Worm (Caenorhabditis elegans): Measurements from ENCODE around the gene Y7A5A.13.
A peak's percentile ranks its signal among the peaks of the same experiment; 100 is the strongest.

The Y7A5A.13 gene

ce11 chrX:15773262-15773908, at the start of gene Y7A5A.13 (continued):
- TF ChIP-seq mxl-2 (GFP tag; conservative IDR thresholded peaks at IDR 0.05) (no peak), daf-8 (GFP tag; IDR thresholded peaks at IDR 0.05) (no peak), madf-5 (GFP tag; IDR thresholded peaks at IDR 0.05) (no peak), ces-1 (GFP tag; optimal IDR thresholded peaks at IDR 0.05) (no peak), dve-1 (tag; optimal IDR thresholded peaks at IDR 0.05; ENCODE audit: insufficient read depth) (peak; percentile 61), zip-11 (GFP tag; IDR thresholded peaks at IDR 0.05) (0 out of 2 replicates have a peak, but pooled peaks have one; percentile 36), nhr-25 (tag; optimal IDR thresholded peaks at IDR 0.05; ENCODE audit: borderline replicate concordance, insufficient read depth) (peak; percentile 4), dmd-6 (GFP tag; IDR thresholded peaks at IDR 0.05) (peak; percentile 20), nhr-111 (GFP tag; optimal IDR thresholded peaks at IDR 0.05) (peak; percentile 4), daf-19 (GFP tag; conservative IDR thresholded peaks at IDR 0.05) (no peak)

ce11 chrX:15724994-15725393, 48.7 kb upstream of the Y7A5A.13 start:
- TF ChIP-seq lin-39 (tag; optimal IDR thresholded peaks at IDR 0.05) (no peak), pha-4 (GFP tag; IDR thresholded peaks at IDR 0.05) (no peak), pha-4 (tag; optimal IDR thresholded peaks at IDR 0.05) (no peak), zip-2 (tag; optimal IDR thresholded peaks at IDR 0.05) (no peak), F44E2.7 (GFP tag; IDR thresholded peaks at IDR 0.05) (no peak), zfp-2 (tag; optimal IDR thresholded peaks at IDR 0.05) (no peak), mes-2 (tag; optimal IDR thresholded peaks at IDR 0.05; ENCODE audit: poor library complexity, severe bottlenecking) (peak; percentile 86), unc-62 (GFP tag; optimal IDR thresholded peaks at IDR 0.05 in 1 of 2) (no peak), unc-62 (tag; optimal IDR thresholded peaks at IDR 0.05) (no peak), nhr-28 (tag; optimal IDR thresholded peaks at IDR 0.05) (peak; percentile 44), nhr-237 (tag; optimal IDR thresholded peaks at IDR 0.05) (no peak), jun-1 (tag; optimal IDR thresholded peaks at IDR 0.05) (no peak), nhr-10 (tag; optimal IDR thresholded peaks at IDR 0.05) (no peak), lin-38 (GFP tag; IDR thresholded peaks at IDR 0.05) (no peak), set-16 (GFP tag; IDR thresholded peaks at IDR 0.05) (no peak), nhr-42 (GFP tag; IDR thresholded peaks at IDR 0.05) (no peak), lin-15B (tag; optimal IDR thresholded peaks at IDR 0.05) (peak; percentile 63), ztf-11 (tag; optimal IDR thresholded peaks at IDR 0.05) (no peak), nhr-76 (tag; optimal IDR thresholded peaks at IDR 0.05) (no peak), gei-8 (GFP tag; optimal IDR thresholded peaks at IDR 0.05) (no peak), zip-11 (GFP tag; IDR thresholded peaks at IDR 0.05) (no peak), dmd-6 (GFP tag; IDR thresholded peaks at IDR 0.05) (no peak), mxl-3 (GFP tag; optimal IDR thresholded peaks at IDR 0.05) (peak; percentile 29), nhr-25 (tag; optimal IDR thresholded peaks at IDR 0.05; ENCODE audit: borderline replicate concordance, insufficient read depth) (no peak), F37D6.2 (tag; optimal IDR thresholded peaks at IDR 0.05) (no peak), Y75B8A.6 (GFP tag; IDR thresholded peaks at IDR 0.05) (no peak), mdt-29 (GFP tag; IDR thresholded peaks at IDR 0.05) (no peak), mdl-1 (tag; optimal IDR thresholded peaks at IDR 0.05) (peak in 1 of 2 experiments; percentile 46), hlh-11 (tag; optimal IDR thresholded peaks at IDR 0.05) (peak; percentile 54), vab-7 (GFP tag; IDR thresholded peaks at IDR 0.05) (no peak), egl-27 (tag; optimal IDR thresholded peaks at IDR 0.05) (no peak), nhr-6 (tag; optimal IDR thresholded peaks at IDR 0.05) (no peak), php-3 (GFP tag; IDR thresholded peaks at IDR 0.05) (no peak), sdz-12 (GFP tag; optimal IDR thresholded peaks at IDR 0.05) (no peak), aha-1 (tag) (peak; percentile 89), ceh-20 (GFP tag; IDR thresholded peaks at IDR 0.05) (no peak), lin-1 (GFP tag; IDR thresholded peaks at IDR 0.05) (no peak), Y48G9A.11 (GFP tag; IDR thresholded peaks at IDR 0.05) (no peak), attf-4 (tag; optimal IDR thresholded peaks at IDR 0.05) (no peak), hlh-30 (tag; optimal IDR thresholded peaks at IDR 0.05; ENCODE audit: insufficient read depth) (peak; percentile 89), F26F4.8 (GFP tag; conservative IDR thresholded peaks at IDR 0.05) (no peak), daf-16 (GFP tag; optimal IDR thresholded peaks at IDR 0.05) (no peak), daf-16 (tag; optimal IDR thresholded peaks at IDR 0.05) (peak; percentile 56)

Data from whole organism, L4 larva.